Fruit fly (Drosophila melanogaster): Measurements from ENCODE around the gene Tfb4.
A peak's percentile ranks its signal among the peaks of the same experiment; 100 is the strongest.

DNA sequence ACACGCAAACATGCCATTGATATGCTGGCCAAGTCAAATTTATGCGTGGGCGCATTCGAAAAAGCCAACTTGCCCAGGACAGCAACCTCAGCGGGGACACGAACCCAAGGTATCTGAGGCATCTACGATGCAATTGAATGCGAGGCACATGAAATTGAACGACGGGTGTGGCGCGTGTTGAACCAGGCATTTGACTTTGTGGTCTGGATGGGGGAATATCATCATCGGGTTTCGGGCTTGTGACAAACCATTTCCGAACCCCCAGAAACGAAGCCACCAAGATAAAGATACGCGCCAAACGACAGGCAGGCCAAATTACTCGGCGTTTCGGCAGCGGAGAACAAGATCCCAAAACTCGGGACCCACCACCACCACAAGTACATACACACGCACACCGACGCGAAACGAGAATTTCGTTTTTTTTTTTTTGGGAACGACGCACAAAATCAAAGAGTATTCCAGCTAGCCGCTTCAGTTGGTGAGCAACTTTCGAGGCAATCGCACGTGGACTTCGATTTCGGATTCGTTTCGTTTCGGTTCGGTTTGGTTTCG, 7.7 kb downstream of the Tfb4 start, which contains the start of gene MFS3:
- TF ChIP-seq CTCF (optimal IDR thresholded peaks at IDR 0.05) (peak; percentile 66 to 68), CG8478 (optimal IDR thresholded peaks at IDR 0.05) (no peak)

All from S2 (cell line).